Fruit fly (Drosophila melanogaster) whole organism, adult: ENCODE results near the gene LysE.

Source experiments
- CG11617 ChIP-seq: fragments of 200-800 bp; sonication (Bioruptor generic); optimal IDR thresholded peaks from 2 replicates; lab custom pipeline; 2017; ENCODE audit warnings: mild to moderate bottlenecking, missing biosample characterization, missing genetic modification reagents, missing genetic modification characterization
- CG12768 ChIP-seq: fragments of 200-800 bp; sonication (Bioruptor generic); optimal IDR thresholded peaks from 2 replicates; lab custom pipeline; 2017; ENCODE audit warnings: missing biosample characterization, missing genetic modification characterization, mild to moderate bottlenecking, moderate library complexity, missing genetic modification reagents
- CG14711 ChIP-seq: fragments of 200-800 bp; sonication (Bioruptor generic); optimal IDR thresholded peaks from 2 replicates; lab custom pipeline; 2018; ENCODE audit warnings: missing biosample characterization, mild to moderate bottlenecking, missing genetic modification characterization, moderate library complexity
- CG1620 ChIP-seq: fragments of 200-800 bp; sonication (Bioruptor generic); optimal IDR thresholded peaks from 2 replicates; lab custom pipeline; 2016; ENCODE audit warnings: missing biosample characterization, missing genetic modification characterization
- CG33017 ChIP-seq: fragments of 200-800 bp; sonication (Bioruptor generic); optimal IDR thresholded peaks from 2 replicates; lab custom pipeline; 2018; ENCODE audit warnings: missing biosample characterization, mild to moderate bottlenecking, missing genetic modification characterization, moderate library complexity
- CG5204 ChIP-seq: fragments of 200-800 bp; sonication (Bioruptor generic); optimal IDR thresholded peaks from 2 replicates; lab custom pipeline; 2016; ENCODE audit warnings: missing biosample characterization, missing genetic modification characterization
- CG7045 ChIP-seq: fragments of 200-800 bp; sonication (Bioruptor generic); optimal IDR thresholded peaks from 2 replicates; lab custom pipeline; 2017; ENCODE audit warnings: missing biosample characterization, mild to moderate bottlenecking, missing genetic modification characterization
- CG7101 ChIP-seq: fragments of 200-800 bp; sonication (Bioruptor generic); optimal IDR thresholded peaks from 2 replicates; lab custom pipeline; 2018; ENCODE audit warnings: missing biosample characterization, mild to moderate bottlenecking, missing genetic modification characterization, moderate library complexity
- Clk ChIP-seq: fragments of 200-800 bp; sonication (Bioruptor generic); optimal IDR thresholded peaks from 2 replicates; lab custom pipeline; 2017; ENCODE audit warnings: missing biosample characterization, missing genetic modification characterization
- Crg-1 ChIP-seq: fragments of 200-800 bp; sonication (Bioruptor generic); optimal IDR thresholded peaks from 2 replicates; lab custom pipeline; 2016; ENCODE audit warnings: missing biosample characterization, missing genetic modification characterization
- Hr96 ChIP-seq: fragments of 200-800 bp; sonication (Bioruptor generic); optimal IDR thresholded peaks from 2 replicates; lab custom pipeline; 2016; ENCODE audit warnings: missing biosample characterization, missing genetic modification characterization
- Mnt ChIP-seq: fragments of 200-800 bp; sonication (Bioruptor generic); optimal IDR thresholded peaks from 2 replicates; lab custom pipeline; 2016; ENCODE audit warnings: missing biosample characterization, mild to moderate bottlenecking, missing genetic modification characterization
- bab1 ChIP-seq: fragments of 200-800 bp; sonication (Bioruptor generic); optimal IDR thresholded peaks from 3 replicates; lab custom pipeline; 2019; ENCODE audit warnings: missing biosample characterization, mild to moderate bottlenecking, missing genetic modification characterization, moderate library complexity
- cic ChIP-seq: fragments of 200-800 bp; sonication (Bioruptor generic); optimal IDR thresholded peaks from 2 replicates; lab custom pipeline; 2017; ENCODE audit warnings: missing biosample characterization, mild to moderate bottlenecking, missing genetic modification characterization, moderate library complexity
- cnc ChIP-seq, 2 experiments: fragments of >200 bp; optimal IDR thresholded peaks; 2 replicates each; lab custom pipeline; 2017
- kay ChIP-seq: fragments of 200-800 bp; sonication (Bioruptor generic); peaks from one replicate; lab custom pipeline; 2016; ENCODE audit warnings: missing biosample characterization, missing genetic modification characterization, borderline replicate concordance
- ovo ChIP-seq: fragments of 200-800 bp; sonication (Bioruptor generic); optimal IDR thresholded peaks from 2 replicates; lab custom pipeline; 2016; ENCODE audit warnings: missing biosample characterization, missing genetic modification characterization
- pad ChIP-seq: fragments of 200-800 bp; sonication (Bioruptor generic); optimal IDR thresholded peaks from 3 replicates; lab custom pipeline; 2017; ENCODE audit warnings: missing biosample characterization, missing genetic modification characterization, mild to moderate bottlenecking, moderate library complexity, missing genetic modification reagents
- tj ChIP-seq: fragments of 200-800 bp; sonication (Bioruptor generic); optimal IDR thresholded peaks from 3 replicates; lab custom pipeline; 2017; ENCODE audit warnings: missing biosample characterization, mild to moderate bottlenecking, missing genetic modification characterization, moderate library complexity
- toe ChIP-seq: fragments of 200-800 bp; sonication (Bioruptor generic); optimal IDR thresholded peaks from 2 replicates; lab custom pipeline; 2016; ENCODE audit warnings: missing biosample characterization, missing genetic modification characterization

LysE gene

DNA sequence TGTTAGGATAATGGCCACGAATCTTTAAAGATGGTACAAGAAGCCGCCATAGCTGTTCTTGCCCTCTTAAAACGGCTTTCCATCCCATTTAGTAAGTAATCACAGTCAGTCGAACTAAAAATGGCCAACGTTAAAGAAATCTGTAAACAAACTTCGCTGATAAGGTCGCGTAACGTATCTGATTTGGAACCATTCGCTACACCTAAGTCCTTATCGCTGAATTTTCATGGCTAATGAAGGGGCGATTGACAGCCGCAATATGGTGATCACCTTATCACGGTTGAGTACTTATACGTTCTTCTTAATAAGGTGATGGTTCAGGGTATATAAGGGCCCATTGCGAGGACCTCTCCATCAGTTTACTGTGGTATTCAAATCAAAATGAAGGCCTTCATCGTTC lies at the start of gene LysE:
LysE (plus strand) TSS at position 257 of the 400 bp plus-strand sequence.
- TF ChIP-seq CG33017 (tag; lab: Kevin White, UChicago) (no peak), cnc (optimal IDR thresholded peaks at IDR 0.05; lab: Kevin White, UChicago) (no peak), Crg-1 (GFP tag; lab: Kevin White, UChicago) (no peak), tj (GFP tag; lab: Kevin White, UChicago) (no peak), Mnt (GFP tag; lab: Kevin White, UChicago) (no peak), cic (GFP tag; lab: Kevin White, UChicago) (no peak)

DNA sequence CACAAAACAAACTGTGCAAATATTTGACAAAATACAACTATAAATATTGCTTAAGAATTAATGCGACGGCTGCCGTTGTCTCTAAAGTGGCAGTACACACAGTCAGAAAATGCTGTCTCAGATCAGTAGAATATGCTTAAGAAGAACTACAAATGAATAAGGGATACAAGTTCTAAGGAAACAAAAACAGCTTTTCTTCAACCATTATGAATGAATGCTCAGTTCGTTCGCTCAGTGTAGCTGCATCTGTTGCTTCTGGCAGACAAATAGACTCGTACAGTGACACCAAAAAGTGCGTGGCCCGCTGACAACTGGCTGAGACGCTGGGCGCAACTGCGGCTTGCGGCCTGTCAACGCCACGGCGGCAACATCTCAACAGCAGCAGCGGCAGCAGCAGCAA lies 46.8 kb upstream of the LysE start:
- TF ChIP-seq CG1620 (GFP tag; lab: Kevin White, UChicago) (no peak), CG14711 (tag; lab: Kevin White, UChicago) (no peak), toe (no peak), kay (GFP tag; lab: Kevin White, UChicago) (no peak), Mnt (GFP tag; lab: Kevin White, UChicago) (no peak), Hr96 (GFP tag; lab: Kevin White, UChicago) (no peak), CG7045 (GFP tag; lab: Kevin White, UChicago) (no peak), tj (GFP tag; lab: Kevin White, UChicago) (no peak), cnc (optimal IDR thresholded peaks at IDR 0.05; lab: Kevin White, UChicago) (no peak), CG11617 (no peak), CG12768 (no peak), CG7101 (tag; lab: Kevin White, UChicago) (no peak), cic (GFP tag; lab: Kevin White, UChicago) (no peak), CG33017 (tag; lab: Kevin White, UChicago) (no peak), Clk (GFP tag; lab: Kevin White, UChicago) (no peak), CG5204 (GFP tag; lab: Kevin White, UChicago) (no peak), Crg-1 (GFP tag; lab: Kevin White, UChicago) (no peak), ovo (no peak)

DNA sequence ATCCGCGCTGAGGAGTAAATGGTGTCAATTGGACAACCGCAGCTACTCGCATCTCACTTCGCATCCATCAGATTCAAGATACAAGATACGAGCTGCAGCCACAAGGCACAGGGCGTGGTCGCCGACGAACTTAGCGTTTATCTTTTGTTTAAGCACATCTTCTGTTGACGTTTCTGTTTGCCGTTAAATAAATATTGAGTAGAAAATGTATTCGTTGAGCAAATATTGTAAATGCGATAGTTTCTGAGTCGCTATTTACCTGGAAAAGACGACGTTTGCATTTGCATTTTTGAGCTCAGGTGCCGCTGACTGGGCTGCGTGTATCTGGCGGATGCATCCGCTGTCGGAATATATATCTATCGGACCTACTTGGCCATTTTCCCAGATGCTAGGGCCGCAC lies 46.4 kb upstream of the LysE start:
- TF ChIP-seq CG33017 (tag; lab: Kevin White, UChicago): peak; percentile 63
- TF ChIP-seq CG11617: peak; percentile 66
- TF ChIP-seq CG14711 (tag; lab: Kevin White, UChicago): peak; percentile 72
- peak; percentile 61 for TF ChIP-seq pad (GFP tag; lab: Kevin White, UChicago)
- TF ChIP-seq CG1620 (GFP tag; lab: Kevin White, UChicago): peak; percentile 58
- no peak for TF ChIP-seq kay (GFP tag; lab: Kevin White, UChicago)
- TF ChIP-seq toe: peak; percentile 48
- TF ChIP-seq Crg-1 (GFP tag; lab: Kevin White, UChicago): peak; percentile 91
- TF ChIP-seq Hr96 (GFP tag; lab: Kevin White, UChicago): peak; percentile 46
- peak; percentile 46 for TF ChIP-seq Clk (GFP tag; lab: Kevin White, UChicago)
- TF ChIP-seq Mnt (GFP tag; lab: Kevin White, UChicago): peak; percentile 41
- peak; percentile 86 for TF ChIP-seq CG7045 (GFP tag; lab: Kevin White, UChicago)
- TF ChIP-seq ovo: peak; percentile 86
- peak; percentile 85 for TF ChIP-seq cic (GFP tag; lab: Kevin White, UChicago)
- TF ChIP-seq CG12768: peak; percentile 86
- no peak for TF ChIP-seq tj (GFP tag; lab: Kevin White, UChicago)
- TF ChIP-seq bab1 (GFP tag; lab: Kevin White, UChicago): no peak
- TF ChIP-seq CG7101 (tag; lab: Kevin White, UChicago): peak; percentile 87
- TF ChIP-seq cnc (optimal IDR thresholded peaks at IDR 0.05; lab: Kevin White, UChicago): no peak
- no peak for TF ChIP-seq CG5204 (GFP tag; lab: Kevin White, UChicago)

DNA sequence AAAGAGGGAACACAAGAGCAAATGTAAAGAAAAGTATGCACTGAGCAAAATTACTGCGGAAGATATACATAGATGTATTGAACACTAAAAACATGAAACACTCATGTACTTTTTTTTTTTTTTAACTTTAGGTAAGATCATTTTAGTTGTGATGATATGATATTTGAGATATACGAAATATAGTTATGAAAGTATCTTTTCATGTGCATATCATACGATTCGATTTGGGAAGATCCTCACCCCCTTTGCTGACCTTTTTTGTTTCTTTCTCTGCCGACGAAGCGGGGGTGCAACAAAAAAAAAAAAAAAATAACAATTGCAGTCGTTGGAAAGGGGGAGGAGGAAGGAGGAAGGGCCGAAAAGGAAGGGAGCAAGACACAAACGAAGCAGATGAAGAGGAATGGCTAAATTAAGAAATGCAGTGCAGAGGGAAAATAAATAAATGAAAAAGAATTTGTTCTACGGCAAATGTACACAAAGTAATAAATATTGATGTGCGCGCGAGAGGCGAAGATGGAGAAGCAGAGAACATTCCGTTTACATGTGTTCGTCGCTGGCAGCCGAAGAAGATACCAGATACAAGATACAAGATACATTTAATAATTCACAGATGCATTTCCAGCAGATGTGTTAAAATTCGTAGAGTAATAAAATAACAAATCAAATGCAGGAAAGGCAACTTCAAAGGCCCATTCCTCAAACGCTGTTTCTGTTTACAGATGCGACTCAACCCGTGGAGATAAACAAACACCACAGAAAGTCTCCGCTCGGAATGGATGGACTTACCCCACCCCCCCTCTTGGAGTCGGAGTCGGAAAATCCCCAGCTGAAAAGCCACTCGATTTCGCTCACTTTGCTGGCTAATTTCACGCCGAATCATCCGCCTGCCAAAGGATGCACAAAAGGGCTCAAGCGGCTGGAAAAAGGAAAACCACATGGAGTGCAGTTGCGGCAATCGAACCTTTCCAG lies 45.4 kb upstream of the LysE start:
- TF ChIP-seq CG12768 (no peak), CG7045 (GFP tag; lab: Kevin White, UChicago) (no peak), cic (GFP tag; lab: Kevin White, UChicago) (no peak)

DNA sequence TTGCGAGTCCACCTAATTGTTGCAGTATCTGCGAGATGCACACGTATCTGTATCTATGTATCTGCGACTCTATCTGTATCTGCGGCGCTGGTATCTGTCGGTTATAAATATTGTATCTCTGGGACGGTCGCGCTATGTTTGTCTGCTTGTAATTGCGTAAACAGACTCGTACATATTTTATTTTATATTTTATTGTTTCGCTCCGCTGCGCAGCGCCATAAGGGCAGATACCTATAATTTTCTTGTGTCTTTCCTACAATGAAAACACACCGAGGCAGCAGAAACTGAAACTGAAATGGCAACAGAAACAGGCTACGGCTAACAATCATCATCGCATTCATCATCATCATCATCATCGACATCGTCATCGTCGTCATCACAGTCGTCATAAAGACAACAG lies 44.2 kb upstream of the LysE start:
- no peak for TF ChIP-seq Clk (GFP tag; lab: Kevin White, UChicago)
- TF ChIP-seq toe: no peak
- no peak for TF ChIP-seq Mnt (GFP tag; lab: Kevin White, UChicago)
- no peak for TF ChIP-seq CG14711 (tag; lab: Kevin White, UChicago)
- TF ChIP-seq ovo: no peak
- no peak for TF ChIP-seq tj (GFP tag; lab: Kevin White, UChicago)
- no peak for TF ChIP-seq cic (GFP tag; lab: Kevin White, UChicago)
- TF ChIP-seq Hr96 (GFP tag; lab: Kevin White, UChicago): no peak
- TF ChIP-seq CG1620 (GFP tag; lab: Kevin White, UChicago): no peak
- TF ChIP-seq bab1 (GFP tag; lab: Kevin White, UChicago): no peak
- TF ChIP-seq CG11617: no peak
- TF ChIP-seq CG12768: no peak
- no peak for TF ChIP-seq Crg-1 (GFP tag; lab: Kevin White, UChicago)

DNA sequence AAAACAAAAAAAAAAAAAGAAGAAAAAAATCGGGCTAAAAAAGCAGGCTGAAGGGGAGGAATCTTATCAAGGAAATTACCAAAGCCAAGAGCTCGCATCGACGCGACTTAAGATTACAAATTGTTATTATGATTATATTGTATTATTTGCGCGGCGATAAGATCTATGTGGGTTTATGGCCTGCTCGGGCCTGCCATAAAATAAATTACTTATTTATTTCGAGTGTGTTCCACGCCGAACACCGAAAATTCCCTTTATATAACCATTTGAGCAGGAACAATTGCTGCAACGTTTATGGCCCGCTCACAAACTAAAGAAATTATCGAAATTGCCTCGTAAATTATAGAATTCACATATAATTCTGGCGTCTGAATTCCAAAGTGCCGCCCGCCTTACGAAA lies 43.0 kb upstream of the LysE start:
- TF ChIP-seq cic (GFP tag; lab: Kevin White, UChicago): peak; percentile 27
- TF ChIP-seq CG1620 (GFP tag; lab: Kevin White, UChicago): no peak
- TF ChIP-seq CG7045 (GFP tag; lab: Kevin White, UChicago): peak; percentile 8
